Fruit fly (Drosophila melanogaster): ENCODE data around the gene RpS3.

The RpS3 gene

DNA sequence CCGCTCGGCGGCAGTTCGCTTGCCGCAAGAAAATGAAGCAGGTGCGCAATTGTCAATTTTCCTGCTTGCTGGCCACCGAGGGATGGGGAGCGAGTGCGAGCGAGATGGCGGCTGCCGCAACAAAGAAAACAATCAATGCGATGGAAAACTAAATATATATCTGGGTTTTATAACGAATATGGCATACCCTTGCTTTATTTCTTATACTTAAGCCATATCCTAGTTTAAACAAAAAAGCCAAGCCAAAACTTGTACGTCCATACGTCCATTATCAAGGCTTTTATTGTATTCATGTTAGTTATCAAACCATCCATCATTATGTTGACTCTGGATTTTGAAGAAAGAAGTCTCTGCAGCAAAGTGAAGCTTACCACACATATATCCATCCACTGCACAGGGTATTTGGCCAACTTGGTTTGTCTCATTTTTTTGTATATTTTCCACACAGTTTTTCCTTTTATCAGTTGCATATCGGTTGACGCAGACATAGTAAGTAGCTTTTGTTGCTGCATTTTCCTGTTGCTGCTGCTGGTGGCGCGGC lies 32.2 kb downstream of the RpS3 start:
- TF ChIP-seq CG9948 (tag; optimal IDR thresholded peaks at IDR 0.05) (no peak), D1 (tag; optimal IDR thresholded peaks at IDR 0.05) (no peak), CG32121 (GFP tag; IDR thresholded peaks at IDR 0.05) (no peak), CG13204 (GFP tag; optimal IDR thresholded peaks at IDR 0.05) (no peak), CG4496 (GFP tag; IDR thresholded peaks at IDR 0.05) (no peak), Snoo (tag; optimal IDR thresholded peaks at IDR 0.05) (no peak), gl (tag; optimal IDR thresholded peaks at IDR 0.05) (no peak), Pif1A (GFP tag; optimal IDR thresholded peaks at IDR 0.05) (no peak), Ets98B (GFP tag; IDR thresholded peaks at IDR 0.05) (peak; percentile 46; the same call in 1 of the 2 replicates), CG14655 (GFP tag; optimal IDR thresholded peaks at IDR 0.05) (peak; percentile 38), CG34367 (tag; optimal IDR thresholded peaks at IDR 0.05) (no peak), CG17806 (tag; optimal IDR thresholded peaks at IDR 0.05) (no peak), CG15710 (tag; optimal IDR thresholded peaks at IDR 0.05) (no peak), CG10348 (GFP tag; IDR thresholded peaks at IDR 0.05) (no peak), CG8159 (tag; optimal IDR thresholded peaks at IDR 0.05) (no peak), rn (GFP tag; IDR thresholded peaks at IDR 0.05) (no peak), CG8301 (tag; optimal IDR thresholded peaks at IDR 0.05) (peak; percentile 39), EcR (GFP tag; optimal IDR thresholded peaks at IDR 0.05) (no peak), CG12605 (GFP tag; IDR thresholded peaks at IDR 0.05) (no peak), fd96Ca (GFP tag; IDR thresholded peaks at IDR 0.05) (no peak), Pif1B (GFP tag; optimal IDR thresholded peaks at IDR 0.05) (no peak)

- peak; percentile 52 for TF ChIP-seq CG9948 (tag; optimal IDR thresholded peaks at IDR 0.05)
- peak; percentile 58; the same call in 1 of the 2 replicates for TF ChIP-seq CG12605 (GFP tag; IDR thresholded peaks at IDR 0.05)
- peak; percentile 35; the same call in 1 of the 2 replicates for TF ChIP-seq CG32121 (GFP tag; IDR thresholded peaks at IDR 0.05)
- TF ChIP-seq CG10348 (GFP tag; IDR thresholded peaks at IDR 0.05) = no peak
- TF ChIP-seq CG34367 (tag; optimal IDR thresholded peaks at IDR 0.05) = no peak
- peak; percentile 58 for TF ChIP-seq Pif1A (GFP tag; optimal IDR thresholded peaks at IDR 0.05)
- peak; percentile 72 for TF ChIP-seq CG4496 (GFP tag; IDR thresholded peaks at IDR 0.05)
- TF ChIP-seq rn (GFP tag; IDR thresholded peaks at IDR 0.05) = 0 out of 2 replicates have a peak, but pooled peaks have one; percentile 20
- no peak for TF ChIP-seq CG15710 (tag; optimal IDR thresholded peaks at IDR 0.05)
- TF ChIP-seq Snoo (tag; optimal IDR thresholded peaks at IDR 0.05) = no peak
- peak; percentile 73 for TF ChIP-seq CG8301 (tag; optimal IDR thresholded peaks at IDR 0.05)
- peak; percentile 53 for TF ChIP-seq CG17806 (tag; optimal IDR thresholded peaks at IDR 0.05)
- peak; percentile 83 for TF ChIP-seq CG14655 (GFP tag; optimal IDR thresholded peaks at IDR 0.05)
- no peak for TF ChIP-seq CG13204 (GFP tag; optimal IDR thresholded peaks at IDR 0.05)
- TF ChIP-seq EcR (GFP tag; optimal IDR thresholded peaks at IDR 0.05) = no peak
- TF ChIP-seq Ets98B (GFP tag; IDR thresholded peaks at IDR 0.05) = peak; percentile 56
- no peak for TF ChIP-seq gl (tag; optimal IDR thresholded peaks at IDR 0.05)
- TF ChIP-seq Pif1B (GFP tag; optimal IDR thresholded peaks at IDR 0.05) = peak; percentile 22
- TF ChIP-seq D1 (tag; optimal IDR thresholded peaks at IDR 0.05) = no peak
- TF ChIP-seq fd96Ca (GFP tag; IDR thresholded peaks at IDR 0.05) = peak; percentile 79
- peak; percentile 24 for TF ChIP-seq CG8159 (tag; optimal IDR thresholded peaks at IDR 0.05)
Observed at dm6 chr3R:23392235-23392634, 33.6 kb downstream of the RpS3 start.

- TF ChIP-seq CG14655 (GFP tag; optimal IDR thresholded peaks at IDR 0.05) (peak; percentile 33), CG8301 (tag; optimal IDR thresholded peaks at IDR 0.05) (peak; percentile 34), CG4496 (GFP tag; IDR thresholded peaks at IDR 0.05) (no peak), CG32121 (GFP tag; IDR thresholded peaks at IDR 0.05) (peak; percentile 35; the same call in 1 of the 2 replicates), gl (tag; optimal IDR thresholded peaks at IDR 0.05) (no peak), CG13204 (GFP tag; optimal IDR thresholded peaks at IDR 0.05) (no peak), CG10348 (GFP tag; IDR thresholded peaks at IDR 0.05) (no peak), Pif1A (GFP tag; optimal IDR thresholded peaks at IDR 0.05) (no peak), CG15710 (tag; optimal IDR thresholded peaks at IDR 0.05) (no peak)
Observed at dm6 chr3R:23393507-23393906, 34.9 kb downstream of the RpS3 start.

DNA sequence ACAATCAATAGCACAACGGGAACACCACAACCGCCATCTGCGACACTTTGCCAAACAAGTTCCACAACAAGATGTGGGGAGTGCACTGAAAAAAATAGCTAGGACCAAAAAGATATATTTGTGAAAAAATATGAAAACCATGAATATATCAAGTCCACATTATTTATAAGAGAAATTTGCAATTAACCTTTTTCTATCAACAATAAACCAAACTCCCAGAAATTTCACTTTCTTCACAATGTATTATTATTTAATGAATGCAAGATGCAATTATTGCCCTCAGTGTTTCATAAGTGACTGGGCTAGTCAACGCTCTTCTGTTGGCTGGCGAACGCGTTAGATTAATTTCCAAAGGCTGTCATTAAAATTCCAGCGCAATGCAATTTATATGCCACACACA lies 37.1 kb downstream of the RpS3 start:
- TF ChIP-seq Ets98B (GFP tag; IDR thresholded peaks at IDR 0.05) (peak; percentile 71), CG8301 (tag; optimal IDR thresholded peaks at IDR 0.05) (peak; percentile 71), CG8159 (tag; optimal IDR thresholded peaks at IDR 0.05) (no peak), CG4496 (GFP tag; IDR thresholded peaks at IDR 0.05) (peak; percentile 67), CG9948 (tag; optimal IDR thresholded peaks at IDR 0.05) (peak; percentile 11), CG32121 (GFP tag; IDR thresholded peaks at IDR 0.05) (peak; percentile 69), Pif1B (GFP tag; optimal IDR thresholded peaks at IDR 0.05) (no peak), CG14655 (GFP tag; optimal IDR thresholded peaks at IDR 0.05) (peak; percentile 76), rn (GFP tag; IDR thresholded peaks at IDR 0.05) (peak; percentile 44; the same call in 1 of the 2 replicates), CG34367 (tag; optimal IDR thresholded peaks at IDR 0.05) (no peak), CG12605 (GFP tag; IDR thresholded peaks at IDR 0.05) (peak; percentile 64), Pif1A (GFP tag; optimal IDR thresholded peaks at IDR 0.05) (peak; percentile 51), CG15710 (tag; optimal IDR thresholded peaks at IDR 0.05) (no peak), CG10348 (GFP tag; IDR thresholded peaks at IDR 0.05) (no peak), fd96Ca (GFP tag; IDR thresholded peaks at IDR 0.05) (0 out of 3 replicates have a peak, but pooled peaks have one; percentile 28)

dm6 chr3R:23396548-23397294 lies 38.1 kb downstream of the RpS3 start:
- TF ChIP-seq CG34367 (tag; optimal IDR thresholded peaks at IDR 0.05) (no peak), Ets98B (GFP tag; IDR thresholded peaks at IDR 0.05) (peak; percentile 44), CG8301 (tag; optimal IDR thresholded peaks at IDR 0.05) (peak; percentile 32), EcR (GFP tag; optimal IDR thresholded peaks at IDR 0.05) (no peak), CG32121 (GFP tag; IDR thresholded peaks at IDR 0.05) (peak; percentile 51; the same call in 1 of the 2 replicates), D1 (tag; optimal IDR thresholded peaks at IDR 0.05) (no peak), CG12605 (GFP tag; IDR thresholded peaks at IDR 0.05) (0 out of 2 replicates have a peak, but pooled peaks have one; percentile 18), CG15710 (tag; optimal IDR thresholded peaks at IDR 0.05) (no peak), fd96Ca (GFP tag; IDR thresholded peaks at IDR 0.05) (0 out of 3 replicates have a peak, but pooled peaks have one; percentile 9), CG4496 (GFP tag; IDR thresholded peaks at IDR 0.05) (peak; percentile 51; the same call in 1 of the 3 replicates), CG17806 (tag; optimal IDR thresholded peaks at IDR 0.05) (peak; percentile 13), gl (tag; optimal IDR thresholded peaks at IDR 0.05) (no peak), CG14655 (GFP tag; optimal IDR thresholded peaks at IDR 0.05) (peak; percentile 63), CG9948 (tag; optimal IDR thresholded peaks at IDR 0.05) (peak; percentile 8), Pif1B (GFP tag; optimal IDR thresholded peaks at IDR 0.05) (no peak)

Measured in whole organism, pupa.